Fruit fly (Drosophila melanogaster): ENCODE results near the gene CG45101.

CG45101 gene

DNA sequence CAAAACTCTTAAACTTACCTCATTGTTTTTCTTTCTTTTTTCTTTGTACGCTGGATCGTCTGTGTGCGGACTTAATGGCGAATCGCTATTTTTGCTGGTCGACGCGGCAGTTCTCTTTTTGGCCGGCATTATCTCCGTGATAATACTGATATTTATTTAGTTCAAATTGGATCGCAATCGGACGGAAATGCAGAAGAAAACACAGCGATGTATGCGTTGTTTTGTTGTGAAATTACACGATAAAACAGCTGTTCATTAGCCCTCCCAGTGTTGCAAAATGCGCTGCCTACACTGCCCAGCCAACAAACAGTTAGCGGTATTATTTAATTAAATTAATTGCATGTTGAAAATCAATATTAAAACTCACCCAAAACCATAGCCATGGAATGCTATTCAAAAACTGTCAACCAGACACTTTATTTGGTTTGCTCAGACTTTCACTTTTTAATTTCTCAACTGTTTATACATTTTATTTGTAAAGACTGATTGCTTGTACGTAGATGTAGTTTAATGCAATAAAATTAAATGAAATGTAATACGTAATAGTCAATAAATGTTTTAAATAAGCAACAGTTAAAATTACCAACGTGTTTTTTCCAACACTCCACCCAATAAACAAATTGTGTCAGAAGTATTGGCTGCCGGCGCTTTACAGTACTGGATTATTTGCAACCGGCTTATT, 33.3 kb downstream of the CG45101 start, which contains the start of the genes Irbp18 and APP-BP1 (continued):
- TF ChIP-seq CG16863 (GFP tag; optimal IDR thresholded peaks at IDR 0.05) (peak; percentile 94), CG15479 (GFP tag; optimal IDR thresholded peaks at IDR 0.05) (peak; percentile 73), HmgD (GFP tag; optimal IDR thresholded peaks at IDR 0.05) (peak; percentile 61), ato (GFP tag; IDR thresholded peaks at IDR 0.05; ENCODE audit: partially characterized antibody) (no peak), CG4282 (GFP tag; optimal IDR thresholded peaks at IDR 0.05) (peak; percentile 89), HLH54F (GFP tag; optimal IDR thresholded peaks at IDR 0.05) (peak; percentile 96), sim (GFP tag; IDR thresholded peaks at IDR 0.05) (peak; percentile 68; the same call in 1 of the 2 replicates), Dbx (GFP tag; IDR thresholded peaks at IDR 0.05) (peak; percentile 90), BEAF-32 (GFP tag; optimal IDR thresholded peaks at IDR 0.05) (peak; percentile 46), CG10462 (GFP tag; optimal IDR thresholded peaks at IDR 0.05) (peak; percentile 87), CG5180 (GFP tag; optimal IDR thresholded peaks at IDR 0.05) (peak; percentile 82), dimm (GFP tag; IDR thresholded peaks at IDR 0.05) (peak; percentile 59; the same call in 1 of the 2 replicates), wor (GFP tag; IDR thresholded peaks at IDR 0.05) (peak; percentile 73), CG10366 (GFP tag; IDR thresholded peaks at IDR 0.05) (peak; percentile 84), CG15269 (tag; optimal IDR thresholded peaks at IDR 0.05) (peak; percentile 93), lola (GFP tag; optimal IDR thresholded peaks at IDR 0.05) (peak in 1 of 3 experiments; percentile 92), CG30020 (tag; optimal IDR thresholded peaks at IDR 0.05) (peak; percentile 79), CG1792 (GFP tag; optimal IDR thresholded peaks at IDR 0.05) (peak; percentile 91), NK7.1 (GFP tag; optimal IDR thresholded peaks at IDR 0.05) (peak; percentile 87), kah (GFP tag; optimal IDR thresholded peaks at IDR 0.05) (peak; percentile 68), CG14965 (GFP tag; optimal IDR thresholded peaks at IDR 0.05; ENCODE audit: borderline replicate concordance) (peak; percentile 50), sc (optimal IDR thresholded peaks at IDR 0.05) (no peak), sc (GFP tag; optimal IDR thresholded peaks at IDR 0.05) (peak; percentile 90), CG12391 (tag; optimal IDR thresholded peaks at IDR 0.05) (peak; percentile 96), CG17802 (tag; optimal IDR thresholded peaks at IDR 0.05) (peak; percentile 71), Hr39 (optimal IDR thresholded peaks at IDR 0.05) (no peak), stwl (tag; optimal IDR thresholded peaks at IDR 0.05) (peak; percentile 68), CG34376 (GFP tag; optimal IDR thresholded peaks at IDR 0.05) (peak; percentile 95), Ada2b (GFP tag; IDR thresholded peaks at IDR 0.05) (peak; percentile 87), sima (GFP tag; optimal IDR thresholded peaks at IDR 0.05) (peak; percentile 41), CG31441 (GFP tag; IDR thresholded peaks at IDR 0.05) (peak; percentile 95), amos (GFP tag; IDR thresholded peaks at IDR 0.05; ENCODE audit: partially characterized antibody) (no peak; the same call in 1 of the 2 replicates), ci (GFP tag; IDR thresholded peaks at IDR 0.05) (peak; percentile 84), row (GFP tag; IDR thresholded peaks at IDR 0.05) (peak; percentile 88), Meics (GFP tag; optimal IDR thresholded peaks at IDR 0.05) (peak; percentile 94), CG17328 (GFP tag; IDR thresholded peaks at IDR 0.05) (peak; percentile 81), fd3F (GFP tag; optimal IDR thresholded peaks at IDR 0.05) (peak; percentile 91), CG12942 (GFP tag; optimal IDR thresholded peaks at IDR 0.05) (peak; percentile 90), CG4404 (GFP tag; IDR thresholded peaks at IDR 0.05) (peak; percentile 73), Rx (GFP tag; IDR thresholded peaks at IDR 0.05) (peak; percentile 83), CG2129 (GFP tag; IDR thresholded peaks at IDR 0.05; ENCODE audit: partially characterized antibody) (no peak), CG18011 (GFP tag; optimal IDR thresholded peaks at IDR 0.05) (peak; percentile 88), cad (GFP tag; optimal IDR thresholded peaks at IDR 0.05) (no peak), Deaf1 (tag; optimal IDR thresholded peaks at IDR 0.05) (peak; percentile 74), CG15011 (GFP tag; optimal IDR thresholded peaks at IDR 0.05) (peak; percentile 91), ara (GFP tag; IDR thresholded peaks at IDR 0.05) (peak; percentile 84), twi (tag; optimal IDR thresholded peaks at IDR 0.05) (peak; percentile 77), sd (tag; optimal IDR thresholded peaks at IDR 0.05) (no peak), Drgx (GFP tag; IDR thresholded peaks at IDR 0.05) (peak; percentile 91), CG10543 (GFP tag; optimal IDR thresholded peaks at IDR 0.05) (peak; percentile 93)

All from whole organism, embryonic.